Worm (Caenorhabditis elegans): ENCODE data around the gene sri-28.

ce11 chrII:3096857-3097256 lies 48.4 kb downstream of the sri-28 start, which contains the start of gene Y25C1A.14:
- TF ChIP-seq ces-1 (GFP tag; optimal IDR thresholded peaks at IDR 0.05) (no peak), blmp-1 (tag; optimal IDR thresholded peaks at IDR 0.05) (no peak), unc-39 (tag; optimal IDR thresholded peaks at IDR 0.05) (no peak), ztf-11 (tag; optimal IDR thresholded peaks at IDR 0.05) (no peak), sptf-1 (tag; optimal IDR thresholded peaks at IDR 0.05) (no peak), pha-4 (tag; optimal IDR thresholded peaks at IDR 0.05) (no peak), elt-1 (tag; optimal IDR thresholded peaks at IDR 0.05; ENCODE audit: borderline replicate concordance, insufficient read depth) (no peak), nhr-28 (tag; optimal IDR thresholded peaks at IDR 0.05) (no peak), unc-62 (GFP tag; optimal IDR thresholded peaks at IDR 0.05) (no peak), nhr-12 (tag; optimal IDR thresholded peaks at IDR 0.05) (no peak), hlh-1 (tag; optimal IDR thresholded peaks at IDR 0.05) (no peak), sem-2 (GFP tag; optimal IDR thresholded peaks at IDR 0.05) (no peak)
